Worm (Caenorhabditis elegans) whole organism, L2 larva: Measurements from ENCODE around the gene srlf-3.

Experiments used
- egl-27 ChIP-seq: sonication (generic microtip); optimal IDR thresholded peaks from 3 replicates; lab custom pipeline; 2017; ENCODE audit warnings: missing biosample characterization, missing genetic modification reagents, missing genetic modification characterization
- elt-1 ChIP-seq: fragments of 150-350 bp; optimal IDR thresholded peaks from 2 replicates; lab custom pipeline; 2014; ENCODE audit warnings: missing biosample characterization, missing genetic modification characterization
- nhr-11 ChIP-seq: fragments of 150-350 bp; optimal IDR thresholded peaks from 2 replicates; lab custom pipeline; 2014; ENCODE audit warnings: missing biosample characterization, missing genetic modification characterization
- nhr-237 ChIP-seq: fragments of 150-350 bp; optimal IDR thresholded peaks from 2 replicates; lab custom pipeline; 2014; ENCODE audit warnings: missing biosample characterization, missing genetic modification characterization
- nhr-25 ChIP-seq: fragments of 150-350 bp; sonication (generic microtip); optimal IDR thresholded peaks from 3 replicates; lab custom pipeline; 2014; ENCODE audit warnings: missing biosample characterization, missing genetic modification characterization
- nhr-77 ChIP-seq: fragments of 150-350 bp; optimal IDR thresholded peaks from 2 replicates; lab custom pipeline; 2014; ENCODE audit warnings: missing biosample characterization, missing genetic modification characterization
- snpc-4 ChIP-seq: fragments of 150-350 bp; optimal IDR thresholded peaks from 2 replicates; lab custom pipeline; 2014; ENCODE audit warnings: missing biosample characterization, missing genetic modification characterization

DNA sequence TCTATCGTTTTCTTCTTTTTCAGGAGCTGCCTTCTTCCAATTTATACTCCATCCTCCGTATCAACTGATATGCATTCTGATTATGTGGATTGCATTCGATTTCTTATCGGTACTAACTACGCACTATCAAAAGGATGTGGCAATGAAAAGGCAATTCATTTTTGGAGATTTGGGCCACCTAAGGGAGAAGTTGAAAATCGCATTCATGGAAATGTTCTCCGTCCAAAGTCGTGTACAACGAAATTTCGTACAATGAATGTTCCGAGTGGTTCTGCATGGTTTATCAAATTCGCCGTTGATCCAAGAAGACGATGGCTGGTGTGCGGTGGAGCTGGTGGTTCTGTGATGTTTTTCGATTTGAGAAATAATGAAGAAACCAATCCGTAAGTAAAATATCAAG, 25.4 kb downstream of the srlf-3 start, which contains the start of gene C09G4.4:
- TF ChIP-seq nhr-77 (tag; lab: Kevin White, UChicago), result no peak
- no peak for TF ChIP-seq nhr-237 (tag; lab: Kevin White, UChicago)
- TF ChIP-seq egl-27 (tag; lab: Kevin White, UChicago), result no peak
- no peak for TF ChIP-seq nhr-11 (tag; lab: Kevin White, UChicago)
- TF ChIP-seq elt-1 (tag; lab: Kevin White, UChicago), result no peak
- no peak for TF ChIP-seq snpc-4 (tag; lab: Kevin White, UChicago)
- no peak for TF ChIP-seq nhr-25
